Fruit fly (Drosophila melanogaster) whole organism, embryonic: ENCODE data around the gene Ae2.

Source experiments
- CG10543 ChIP-seq: fragments of 200-800 bp; sonication (Bioruptor generic); optimal IDR thresholded peaks from 3 replicates; lab custom pipeline; 2017; ENCODE audit warnings: missing biosample characterization, mild to moderate bottlenecking, missing genetic modification characterization, moderate library complexity
- CG17328 ChIP-seq: fragments of 200-800 bp; sonication (Bioruptor generic); IDR thresholded peaks from 2 replicates; pipeline ENCODE4 v1.3.6; 2022; ENCODE audit warnings: missing biosample characterization, missing genetic modification characterization
- CG1832 ChIP-seq: fragments of 200-800 bp; sonication (Bioruptor generic); optimal IDR thresholded peaks from 2 replicates; lab custom pipeline; 2017; ENCODE audit warnings: missing biosample characterization, mild to moderate bottlenecking, missing genetic modification characterization, inconsistent platforms
- CG18476 ChIP-seq: fragments of 200-800 bp; sonication (Bioruptor generic); optimal IDR thresholded peaks from 2 replicates; lab custom pipeline; 2016; ENCODE audit warnings: missing biosample characterization, mild to moderate bottlenecking, missing genetic modification characterization
- CG2202 ChIP-seq: fragments of 200-800 bp; sonication (Bioruptor generic); optimal IDR thresholded peaks from 2 replicates; lab custom pipeline; 2018; ENCODE audit warnings: missing biosample characterization, mild to moderate bottlenecking, missing genetic modification characterization
- CG2712 ChIP-seq: fragments of 200-800 bp; optimal IDR thresholded peaks from 3 replicates; lab custom pipeline; 2019; ENCODE audit warnings: missing biosample characterization, mild to moderate bottlenecking, missing genetic modification characterization, moderate library complexity
- CG32532 ChIP-seq: fragments of 200-800 bp; sonication (Bioruptor generic); IDR thresholded peaks from 2 replicates; pipeline ENCODE4 v1.3.6; 2022; ENCODE audit warnings: missing biosample characterization, missing genetic modification characterization
- CG3995 ChIP-seq: fragments of 200-800 bp; sonication (Bioruptor generic); optimal IDR thresholded peaks from 3 replicates; lab custom pipeline; 2016; ENCODE audit warnings: missing biosample characterization, missing genetic modification characterization
- CG4424 ChIP-seq: fragments of 200-800 bp; sonication (Bioruptor generic); optimal IDR thresholded peaks from 3 replicates; lab custom pipeline; 2016; ENCODE audit warnings: missing biosample characterization, missing genetic modification characterization
- CG6683 ChIP-seq: fragments of 200-800 bp; sonication (Bioruptor generic); optimal IDR thresholded peaks from 2 replicates; lab custom pipeline; 2017; ENCODE audit warnings: missing biosample characterization, mild to moderate bottlenecking, missing genetic modification characterization, missing genetic modification reagents
- CG8290 ChIP-seq, 3 experiments: fragments of 200-800 bp; sonication (Bioruptor generic); optimal IDR thresholded peaks; 2 replicates each; lab custom pipeline; 2016 to 2019; ENCODE audit warnings: missing biosample characterization in 3 of 3, missing genetic modification characterization in 3 of 3, mild to moderate bottlenecking in 2 of 3, moderate library complexity in 1 of 3
- CG8924 ChIP-seq: fragments of 200-800 bp; optimal IDR thresholded peaks from 3 replicates; lab custom pipeline; 2019; ENCODE audit warnings: missing biosample characterization, mild to moderate bottlenecking, missing genetic modification characterization, moderate library complexity
- CG9609 ChIP-seq: fragments of 200-800 bp; sonication (Bioruptor generic); optimal IDR thresholded peaks from 3 replicates; lab custom pipeline; 2016; ENCODE audit warnings: missing biosample characterization, missing genetic modification characterization
- CG9727 ChIP-seq: fragments of 200-800 bp; sonication (Bioruptor generic); optimal IDR thresholded peaks from 3 replicates; lab custom pipeline; 2017; ENCODE audit warnings: missing biosample characterization, mild to moderate bottlenecking, missing genetic modification characterization
- CHES-1-like ChIP-seq: fragments of 200-800 bp; sonication (Bioruptor generic); optimal IDR thresholded peaks from 2 replicates; lab custom pipeline; 2016; ENCODE audit warnings: missing biosample characterization, missing genetic modification characterization
- D19A ChIP-seq: fragments of 200-800 bp; optimal IDR thresholded peaks from 3 replicates; lab custom pipeline; 2019; ENCODE audit warnings: missing biosample characterization, mild to moderate bottlenecking, missing genetic modification characterization, moderate library complexity
- Dp ChIP-seq: fragments of 200-800 bp; sonication (Bioruptor generic); optimal IDR thresholded peaks from 2 replicates; lab custom pipeline; 2018; ENCODE audit warnings: missing biosample characterization, mild to moderate bottlenecking, missing genetic modification characterization, moderate library complexity
- Gsc ChIP-seq: fragments of 200-800 bp; sonication (Bioruptor generic); IDR thresholded peaks from 2 replicates; pipeline ENCODE4 v1.3.6; 2022; ENCODE audit warnings: missing biosample characterization, missing genetic modification characterization
- Hr78 ChIP-seq, 2 experiments: fragments of 200-800 bp in 1 of 2; fragments of >200 bp in 1 of 2; sonication (Bioruptor generic) in 1 of 2; optimal IDR thresholded peaks; 2 replicates each; lab custom pipeline; 2017 to 2019; ENCODE audit warnings: missing biosample characterization in 2 of 2, missing genetic modification characterization in 2 of 2, mild to moderate bottlenecking in 1 of 2, moderate library complexity in 1 of 2
- Med ChIP-seq: fragments of 200-800 bp; sonication (Bioruptor generic); peaks from one replicate; lab custom pipeline; 2016; ENCODE audit warnings: missing biosample characterization, missing genetic modification characterization, mild to moderate bottlenecking, inconsistent platforms, moderate library complexity
- NFAT ChIP-seq: fragments of 200-800 bp; sonication (Bioruptor generic); IDR thresholded peaks from 2 replicates; pipeline ENCODE4 v1.3.6; 2022; ENCODE audit warnings: missing biosample characterization, missing genetic modification characterization
- Rx ChIP-seq: fragments of 200-800 bp; sonication (Bioruptor generic); IDR thresholded peaks from 2 replicates; pipeline ENCODE4 v1.3.6; 2022; ENCODE audit warnings: missing biosample characterization, missing genetic modification characterization
- Side ChIP-seq: fragments of 200-800 bp; sonication (Bioruptor generic); optimal IDR thresholded peaks from 2 replicates; lab custom pipeline; 2016; ENCODE audit warnings: missing biosample characterization, missing genetic modification characterization
- Taf1 ChIP-seq: fragments of 200-800 bp; sonication (Bioruptor generic); IDR thresholded peaks from 2 replicates; pipeline ENCODE4 v1.3.6; 2022; ENCODE audit warnings: missing biosample characterization, missing genetic modification characterization
- Trl ChIP-seq, 3 experiments: fragments of >200 bp in 2 of 3; fragments of 200-800 bp in 1 of 3; sonication (Bioruptor generic) in 1 of 3; optimal IDR thresholded peaks; 2 replicates in 1 of 3; 3 replicates in 2 of 3; lab custom pipeline; 2016 to 2017; ENCODE audit warnings: missing biosample characterization in 1 of 3, missing genetic modification characterization in 1 of 3
- amos ChIP-seq: fragments of 200-800 bp; sonication (Bioruptor generic); IDR thresholded peaks from 2 replicates; pipeline ENCODE4 v1.3.6; 2022; ENCODE audit warnings: missing biosample characterization, missing genetic modification characterization; ENCODE audit not compliant: partially characterized antibody
- ash1 ChIP-seq: fragments of 200-800 bp; sonication (Bioruptor generic); optimal IDR thresholded peaks from 2 replicates; lab custom pipeline; 2018; ENCODE audit warnings: missing biosample characterization, mild to moderate bottlenecking, missing genetic modification characterization
- az2 ChIP-seq: fragments of 200-800 bp; sonication (Bioruptor generic); optimal IDR thresholded peaks from 3 replicates; lab custom pipeline; 2016; ENCODE audit warnings: missing biosample characterization, missing genetic modification characterization
- btn ChIP-seq: fragments of 200-800 bp; sonication (Bioruptor generic); optimal IDR thresholded peaks from 2 replicates; lab custom pipeline; 2016; ENCODE audit warnings: missing biosample characterization, missing genetic modification characterization
- cato ChIP-seq: fragments of 200-800 bp; sonication (Bioruptor generic); optimal IDR thresholded peaks from 2 replicates; lab custom pipeline; 2016; ENCODE audit warnings: missing biosample characterization, missing genetic modification characterization, borderline replicate concordance
- chm ChIP-seq: fragments of 200-800 bp; sonication (Bioruptor generic); IDR thresholded peaks from 2 replicates; pipeline ENCODE4 v1.3.6; 2022; ENCODE audit warnings: missing biosample characterization, missing genetic modification characterization
- croc ChIP-seq: fragments of 200-800 bp; sonication (Bioruptor generic); conservative IDR thresholded peaks from 3 replicates; pipeline ENCODE4 v1.3.6; 2022; ENCODE audit warnings: missing biosample characterization, missing genetic modification characterization
- crol ChIP-seq: fragments of 200-800 bp; sonication (Bioruptor generic); IDR thresholded peaks from 2 replicates; pipeline ENCODE4 v1.3.6; 2022; ENCODE audit warnings: missing biosample characterization, missing genetic modification characterization
- fd64A ChIP-seq: fragments of 200-800 bp; sonication (Bioruptor generic); optimal IDR thresholded peaks from 3 replicates; lab custom pipeline; 2018; ENCODE audit warnings: missing biosample characterization, mild to moderate bottlenecking, missing genetic modification characterization
- gro ChIP-seq: fragments of 200-800 bp; sonication (Bioruptor generic); optimal IDR thresholded peaks from 2 replicates; lab custom pipeline; 2016; ENCODE audit warnings: missing biosample characterization, missing genetic modification characterization
- kay ChIP-seq: fragments of 200-800 bp; sonication (Bioruptor generic); optimal IDR thresholded peaks from 2 replicates; lab custom pipeline; 2016; ENCODE audit warnings: missing biosample characterization, missing genetic modification characterization
- knrl ChIP-seq: fragments of 200-800 bp; sonication (Bioruptor generic); IDR thresholded peaks from 3 replicates; pipeline ENCODE4 v1.3.6; 2022; ENCODE audit warnings: missing biosample characterization, missing genetic modification characterization; ENCODE audit not compliant: partially characterized antibody
- lbe ChIP-seq: fragments of 200-800 bp; sonication (Bioruptor generic); optimal IDR thresholded peaks from 2 replicates; lab custom pipeline; 2016; ENCODE audit warnings: missing biosample characterization, mild to moderate bottlenecking, missing genetic modification characterization
- lola ChIP-seq, 3 experiments: fragments of >200 bp in 2 of 3; fragments of 200-800 bp in 1 of 3; sonication (Bioruptor generic) in 1 of 3; optimal IDR thresholded peaks; 2 replicates each; lab custom pipeline; 2017 to 2019; ENCODE audit warnings: missing biosample characterization in 3 of 3, missing genetic modification characterization in 3 of 3, mild to moderate bottlenecking in 1 of 3, moderate library complexity in 1 of 3
- pzg ChIP-seq: fragments of 200-800 bp; sonication (Bioruptor generic); optimal IDR thresholded peaks from 3 replicates; lab custom pipeline; 2018; ENCODE audit warnings: missing biosample characterization, mild to moderate bottlenecking, missing genetic modification characterization, moderate library complexity
- sens ChIP-seq: fragments of 200-800 bp; sonication (Bioruptor generic); peaks from one replicate; lab custom pipeline; 2016; ENCODE audit warnings: missing biosample characterization, missing genetic modification characterization
- slp2 ChIP-seq: fragments of 200-800 bp; sonication (Bioruptor generic); optimal IDR thresholded peaks from 2 replicates; lab custom pipeline; 2016; ENCODE audit warnings: missing biosample characterization, missing genetic modification characterization
- stwl ChIP-seq: fragments of 200-800 bp; sonication (Bioruptor generic); optimal IDR thresholded peaks from 3 replicates; lab custom pipeline; 2018; ENCODE audit warnings: missing biosample characterization, mild to moderate bottlenecking, missing genetic modification characterization, moderate library complexity
- unpg ChIP-seq: fragments of 200-800 bp; sonication (Bioruptor generic); optimal IDR thresholded peaks from 3 replicates; lab custom pipeline; 2018; ENCODE audit warnings: missing biosample characterization, mild to moderate bottlenecking, missing genetic modification characterization, moderate library complexity
- vnd ChIP-seq: fragments of 200-800 bp; sonication (Bioruptor generic); IDR thresholded peaks from 3 replicates; pipeline ENCODE4 v1.3.6; 2022; ENCODE audit warnings: missing biosample characterization, missing genetic modification characterization; ENCODE audit not compliant: partially characterized antibody
- zfh1 ChIP-seq: fragments of 200-800 bp; sonication (Bioruptor generic); IDR thresholded peaks from 3 replicates; pipeline ENCODE4 v1.3.6; 2022; ENCODE audit warnings: missing biosample characterization, missing genetic modification characterization

The Ae2 gene

dm6 chr3L:9742342-9742741 lies 21.0 kb upstream of the Ae2 start (continued):
- TF ChIP-seq pzg (GFP tag; lab: Kevin White, UChicago) (no peak), CHES-1-like (GFP tag; lab: Kevin White, UChicago) (no peak), slp2 (no peak), CG1832 (GFP tag; lab: Kevin White, UChicago) (no peak), gro (GFP tag; lab: Kevin White, UChicago) (no peak), vnd (GFP tag; lab: Robert Waterston, UW) (no peak), knrl (GFP tag; lab: Robert Waterston, UW) (no peak), CG9727 (GFP tag; lab: Kevin White, UChicago) (no peak), CG9609 (no peak), cato (GFP tag; lab: Kevin White, UChicago) (no peak), kay (GFP tag; lab: Kevin White, UChicago) (no peak), btn (GFP tag; lab: Kevin White, UChicago) (no peak), stwl (tag; lab: Kevin White, UChicago) (no peak), D19A (tag; lab: Kevin White, UChicago) (peak; percentile 4), Dp (no peak), crol (no peak), croc (GFP tag; lab: Robert Waterston, UW) (no peak; the same call in 2 of the 3 replicates), Side (no peak), amos (GFP tag; lab: Robert Waterston, UW) (no peak), NFAT (no peak), zfh1 (GFP tag; lab: Robert Waterston, UW) (no peak), lbe (GFP tag; lab: Kevin White, UChicago) (peak; percentile 49), Hr78 (GFP tag; optimal IDR thresholded peaks at IDR 0.05; lab: Kevin White, UChicago) (no peak), CG6683 (GFP tag; lab: Kevin White, UChicago) (no peak), CG8924 (tag; lab: Kevin White, UChicago) (no peak), CG3995 (GFP tag; lab: Kevin White, UChicago) (no peak), CG8290 (GFP tag; optimal IDR thresholded peaks at IDR 0.05; lab: Kevin White, UChicago) (no peak), CG8290 (tag; optimal IDR thresholded peaks at IDR 0.05; lab: Kevin White, UChicago) (no peak), CG4424 (GFP tag; lab: Kevin White, UChicago) (peak; percentile 9), CG2202 (no peak), chm (GFP tag; lab: Robert Waterston, UW) (no peak), CG10543 (GFP tag; lab: Kevin White, UChicago) (no peak), Rx (GFP tag; lab: Robert Waterston, UW) (no peak), sens (peak; percentile 77), az2 (GFP tag; lab: Kevin White, UChicago) (no peak), Trl (optimal IDR thresholded peaks at IDR 0.05; lab: Kevin White, UChicago) (no peak), Trl (GFP tag; optimal IDR thresholded peaks at IDR 0.05; lab: Kevin White, UChicago) (no peak), Med (GFP tag; lab: Kevin White, UChicago) (peak; percentile 8), CG32532 (no peak), CG2712 (peak; percentile 40), unpg (GFP tag; lab: Kevin White, UChicago) (no peak), Gsc (no peak), fd64A (GFP tag; lab: Kevin White, UChicago) (no peak), Taf1 (no peak), CG17328 (GFP tag; lab: Robert Waterston, UW) (no peak), ash1 (GFP tag; lab: Kevin White, UChicago) (no peak), CG18476 (GFP tag; lab: Kevin White, UChicago) (no peak), lola (GFP tag; optimal IDR thresholded peaks at IDR 0.05; lab: Kevin White, UChicago) (peak in 1 of 3 experiments; percentile 27)
- TF ChIP-seq, all 482 proteins: peak for 25
